Worm (Caenorhabditis elegans): ENCODE results near the gene ZK250.14.

ZK250.14 gene

DNA sequence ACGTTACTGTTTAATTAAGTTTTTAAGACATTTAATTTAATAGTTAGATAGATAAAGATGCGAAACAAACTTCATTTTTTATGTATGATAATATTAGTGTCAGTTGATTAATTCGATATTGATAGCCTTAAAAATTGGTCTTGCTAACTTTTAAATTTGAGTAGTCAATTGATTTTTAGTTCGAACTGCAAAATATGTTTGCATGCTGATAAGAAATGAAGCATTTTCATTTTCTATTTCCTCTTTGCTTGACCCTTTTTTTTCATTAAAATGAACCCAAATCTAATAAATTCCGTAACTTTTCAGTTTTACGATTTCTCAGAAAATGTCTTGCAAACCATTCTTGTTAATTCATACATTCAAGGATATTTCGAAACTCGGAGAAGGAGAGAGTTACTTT, 39.9 kb downstream of the ZK250.14 start, which contains the start of gene math-22:
Gene math-22 (plus strand): TSS at position 301 of the 400 bp plus-strand sequence.
- no peak for TF ChIP-seq ama-1 (optimal IDR thresholded peaks at IDR 0.05)
- TF ChIP-seq tbx-37 (GFP tag; conservative IDR thresholded peaks at IDR 0.05) = no peak
- no peak for TF ChIP-seq aly-1 (tag; optimal IDR thresholded peaks at IDR 0.05)
- TF ChIP-seq tbx-11 (GFP tag; IDR thresholded peaks at IDR 0.05) = no peak
- no peak for TF ChIP-seq hnd-1 (tag; optimal IDR thresholded peaks at IDR 0.05)
- TF ChIP-seq hmbx-1 (tag; optimal IDR thresholded peaks at IDR 0.05) = no peak
- TF ChIP-seq ets-7 (tag; optimal IDR thresholded peaks at IDR 0.05) = no peak
- no peak for TF ChIP-seq scrt-1 (GFP tag; IDR thresholded peaks at IDR 0.05)
- TF ChIP-seq F13C5.2 (tag; optimal IDR thresholded peaks at IDR 0.05) = no peak

DNA sequence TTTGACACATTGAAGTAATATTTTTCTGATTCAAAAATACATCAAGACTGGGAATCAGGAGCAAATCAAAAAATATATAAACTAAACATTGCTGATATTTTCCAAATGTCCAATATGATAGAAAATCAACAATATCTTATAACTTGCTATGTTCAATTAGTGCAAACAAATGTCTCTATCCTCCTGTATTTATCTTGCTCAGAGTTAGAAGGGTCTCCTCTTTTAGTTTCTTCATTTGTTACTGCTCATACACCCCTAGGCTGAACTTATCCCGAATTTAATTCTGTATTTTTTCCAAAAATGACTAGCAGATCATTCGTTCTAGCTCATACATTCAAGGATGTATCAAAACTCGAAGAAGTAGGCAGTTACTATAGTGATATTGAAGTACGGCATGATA, 43.0 kb downstream of the ZK250.14 start, which contains the start of gene math-23:
Gene math-23 (plus strand): TSS at position 301 of the 400 bp plus-strand sequence.
- TF ChIP-seq pes-1 (GFP tag; IDR thresholded peaks at IDR 0.05) = no peak
- no peak for TF ChIP-seq ceh-36 (tag; optimal IDR thresholded peaks at IDR 0.05)
- no peak for TF ChIP-seq hmg-4 (GFP tag; optimal IDR thresholded peaks at IDR 0.05)
- TF ChIP-seq B0310.2 (tag; optimal IDR thresholded peaks at IDR 0.05) = no peak
- TF ChIP-seq tbx-11 (GFP tag; IDR thresholded peaks at IDR 0.05) = no peak
- TF ChIP-seq tra-4 (tag; optimal IDR thresholded peaks at IDR 0.05) = no peak
- no peak for TF ChIP-seq ceh-13 (GFP tag; optimal IDR thresholded peaks at IDR 0.05)
- TF ChIP-seq F13C5.2 (tag; optimal IDR thresholded peaks at IDR 0.05) = no peak
- no peak for TF ChIP-seq ets-7 (tag; optimal IDR thresholded peaks at IDR 0.05)
- TF ChIP-seq tbx-37 (GFP tag; conservative IDR thresholded peaks at IDR 0.05) = no peak
- no peak for TF ChIP-seq flt-1 (GFP tag; IDR thresholded peaks at IDR 0.05)
- TF ChIP-seq aly-1 (tag; optimal IDR thresholded peaks at IDR 0.05) = no peak
- TF ChIP-seq hnd-1 (tag; optimal IDR thresholded peaks at IDR 0.05) = no peak
- TF ChIP-seq hmbx-1 (tag; optimal IDR thresholded peaks at IDR 0.05) = no peak
- no peak for TF ChIP-seq sea-1 (GFP tag; conservative IDR thresholded peaks at IDR 0.05)
- no peak for TF ChIP-seq scrt-1 (GFP tag; IDR thresholded peaks at IDR 0.05)

DNA sequence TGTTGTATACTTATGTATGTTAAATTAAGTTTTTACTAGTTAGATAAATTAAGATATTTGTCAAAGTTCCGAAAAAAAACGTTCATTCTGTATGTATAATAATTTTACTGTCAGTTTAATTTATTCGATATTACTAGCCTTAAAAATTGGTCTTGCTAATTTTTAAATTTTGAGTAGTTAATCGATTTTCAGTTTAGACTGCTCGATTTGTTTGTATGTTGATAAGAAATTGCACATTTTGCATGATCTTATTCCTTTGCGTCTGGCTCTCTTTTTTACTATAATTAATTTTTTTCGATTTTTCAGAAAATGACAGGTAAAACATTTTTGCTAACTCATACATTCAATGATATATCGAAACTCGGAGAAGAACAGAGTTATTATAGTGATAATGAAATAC, 45.1 kb downstream of the ZK250.14 start, which contains the start of gene math-24:
Gene math-24 (plus strand): TSS at position 301 of the 400 bp plus-strand sequence.
- TF ChIP-seq ceh-36 (tag; optimal IDR thresholded peaks at IDR 0.05) (no peak), tbx-37 (GFP tag; conservative IDR thresholded peaks at IDR 0.05) (no peak), hnd-1 (tag; optimal IDR thresholded peaks at IDR 0.05) (no peak), tbx-11 (GFP tag; IDR thresholded peaks at IDR 0.05) (no peak), flt-1 (GFP tag; IDR thresholded peaks at IDR 0.05) (no peak), F13C5.2 (tag; optimal IDR thresholded peaks at IDR 0.05) (no peak), pes-1 (GFP tag; IDR thresholded peaks at IDR 0.05) (no peak), ceh-13 (GFP tag; optimal IDR thresholded peaks at IDR 0.05) (no peak), tra-4 (tag; optimal IDR thresholded peaks at IDR 0.05) (no peak), scrt-1 (GFP tag; IDR thresholded peaks at IDR 0.05) (no peak), hmg-4 (GFP tag; optimal IDR thresholded peaks at IDR 0.05) (no peak), ama-1 (optimal IDR thresholded peaks at IDR 0.05) (no peak), sea-1 (GFP tag; conservative IDR thresholded peaks at IDR 0.05) (no peak), ets-7 (tag; optimal IDR thresholded peaks at IDR 0.05) (no peak), aly-1 (tag; optimal IDR thresholded peaks at IDR 0.05) (no peak), hmbx-1 (tag; optimal IDR thresholded peaks at IDR 0.05) (no peak), B0310.2 (tag; optimal IDR thresholded peaks at IDR 0.05) (no peak)

DNA sequence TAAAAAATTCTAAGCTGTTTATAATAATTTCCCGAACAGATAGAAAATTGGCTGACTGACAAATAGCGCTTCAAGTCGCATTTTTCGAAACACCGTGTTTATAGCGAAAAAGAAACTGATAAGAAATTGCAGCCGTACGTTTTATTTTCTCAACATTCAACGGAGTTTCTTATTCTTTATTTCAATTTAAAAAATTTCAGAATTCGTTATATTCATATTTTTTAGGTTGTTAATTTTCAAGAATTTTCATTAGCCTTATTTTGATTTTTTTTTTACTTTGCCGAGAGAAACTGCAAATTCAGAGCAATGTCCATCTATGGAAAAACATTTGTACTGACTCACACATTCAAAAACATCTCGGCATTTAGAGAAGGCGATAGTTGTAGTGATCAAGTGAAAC, 47.1 kb downstream of the ZK250.14 start, which contains the start of gene C46F9.6:
Gene C46F9.6 (plus strand): TSS at position 301 of the 400 bp plus-strand sequence.
- TF ChIP-seq hnd-1 (tag; optimal IDR thresholded peaks at IDR 0.05) = no peak
- no peak for TF ChIP-seq pes-1 (GFP tag; IDR thresholded peaks at IDR 0.05)
- TF ChIP-seq sea-1 (GFP tag; conservative IDR thresholded peaks at IDR 0.05) = no peak
- TF ChIP-seq tbx-37 (GFP tag; conservative IDR thresholded peaks at IDR 0.05) = no peak
- no peak for TF ChIP-seq F13C5.2 (tag; optimal IDR thresholded peaks at IDR 0.05)
- no peak for TF ChIP-seq B0310.2 (tag; optimal IDR thresholded peaks at IDR 0.05)

DNA sequence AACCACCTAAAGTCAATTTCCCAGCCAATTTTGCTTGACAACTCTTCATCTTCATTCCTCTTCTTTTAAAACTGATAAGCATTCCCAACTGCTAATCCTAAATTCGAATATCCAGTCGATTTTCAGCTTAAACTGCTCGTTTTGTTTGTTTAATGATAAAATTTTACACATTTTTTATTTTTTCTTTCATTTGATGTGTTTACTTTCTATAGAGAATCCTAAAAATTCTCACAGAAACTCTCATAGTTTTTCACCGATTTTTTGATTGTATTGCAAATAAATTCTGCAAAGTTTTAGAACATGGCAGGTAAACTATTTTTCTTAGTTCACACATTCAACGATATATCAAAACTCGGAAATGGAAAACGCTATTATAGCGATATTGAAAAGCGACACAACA, 49.2 kb downstream of the ZK250.14 start, which contains the start of gene math-25:
Gene math-25 (plus strand): TSS at position 301 of the 400 bp plus-strand sequence.
- TF ChIP-seq hmg-4 (GFP tag; optimal IDR thresholded peaks at IDR 0.05) (no peak), tra-4 (tag; optimal IDR thresholded peaks at IDR 0.05) (no peak), hmbx-1 (tag; optimal IDR thresholded peaks at IDR 0.05) (no peak), B0310.2 (tag; optimal IDR thresholded peaks at IDR 0.05) (no peak), F13C5.2 (tag; optimal IDR thresholded peaks at IDR 0.05) (no peak), aly-1 (tag; optimal IDR thresholded peaks at IDR 0.05) (no peak), ceh-36 (tag; optimal IDR thresholded peaks at IDR 0.05) (no peak)

DNA sequence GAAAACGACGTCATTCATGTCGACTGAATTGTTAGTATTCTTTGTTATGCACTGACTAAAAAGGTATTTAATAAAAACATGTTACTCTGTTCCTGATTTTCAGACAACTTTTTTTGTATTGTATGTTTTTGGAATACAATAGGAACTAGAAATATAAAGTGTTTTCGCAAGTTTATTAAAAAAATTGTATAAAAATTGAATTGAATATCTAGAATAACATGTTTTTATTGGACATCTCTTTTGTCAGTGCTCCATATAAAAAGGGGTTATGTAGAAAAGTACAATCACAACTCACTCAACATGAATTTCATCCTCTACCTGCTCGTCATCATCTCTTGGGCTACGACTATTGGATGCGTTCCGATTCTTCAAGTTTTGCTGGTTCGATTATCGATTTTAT, 49.7 kb downstream of the ZK250.14 start, which contains the start of gene C46F9.5:
Gene C46F9.5 (plus strand): TSS at position 301 of the 400 bp plus-strand sequence.
- TF ChIP-seq ceh-36 (tag; optimal IDR thresholded peaks at IDR 0.05) = no peak
- no peak for TF ChIP-seq aly-1 (tag; optimal IDR thresholded peaks at IDR 0.05)
